Fruit fly (Drosophila melanogaster) whole organism, embryonic: ENCODE data around the gene CG11723.

Experiments used
- Aef1 ChIP-seq: fragments of 200-800 bp; sonication (Bioruptor generic); IDR thresholded peaks from 3 replicates; pipeline ENCODE4 v1.3.6; 2022; ENCODE audit warnings: missing biosample characterization, missing genetic modification characterization
- CG10321 ChIP-seq: fragments of 200-800 bp; sonication (Bioruptor generic); IDR thresholded peaks from 2 replicates; pipeline ENCODE4 v1.3.6; 2022; ENCODE audit warnings: missing biosample characterization, missing genetic modification characterization
- CG10959 ChIP-seq: fragments of 200-800 bp; sonication (Bioruptor generic); IDR thresholded peaks from 2 replicates; pipeline ENCODE4 v1.3.6; 2022; ENCODE audit warnings: missing biosample characterization, missing genetic modification characterization
- CG10979 ChIP-seq: fragments of 200-800 bp; sonication (Bioruptor generic); optimal IDR thresholded peaks from 2 replicates; lab custom pipeline; 2018; ENCODE audit warnings: missing biosample characterization, mild to moderate bottlenecking, missing genetic modification characterization, moderate library complexity
- CG11398 ChIP-seq: fragments of 200-800 bp; sonication (Bioruptor generic); optimal IDR thresholded peaks from 2 replicates; lab custom pipeline; 2016; ENCODE audit warnings: missing biosample characterization, missing genetic modification characterization
- CG12219 ChIP-seq: fragments of 200-800 bp; sonication (Bioruptor generic); optimal IDR thresholded peaks from 3 replicates; lab custom pipeline; 2018; ENCODE audit warnings: missing biosample characterization, mild to moderate bottlenecking, missing genetic modification characterization
- CG17829 ChIP-seq: fragments of 200-800 bp; optimal IDR thresholded peaks from 2 replicates; lab custom pipeline; 2019; ENCODE audit warnings: missing biosample characterization, mild to moderate bottlenecking, missing genetic modification characterization, moderate library complexity
- CG1792 ChIP-seq: fragments of 200-800 bp; sonication (Bioruptor generic); optimal IDR thresholded peaks from 2 replicates; lab custom pipeline; 2016; ENCODE audit warnings: missing biosample characterization, missing genetic modification characterization
- CG2116 ChIP-seq: fragments of 200-800 bp; sonication (Bioruptor generic); optimal IDR thresholded peaks from 3 replicates; lab custom pipeline; 2018; ENCODE audit warnings: missing biosample characterization, mild to moderate bottlenecking, missing genetic modification characterization
- CG2712 ChIP-seq: fragments of 200-800 bp; optimal IDR thresholded peaks from 3 replicates; lab custom pipeline; 2019; ENCODE audit warnings: missing biosample characterization, mild to moderate bottlenecking, missing genetic modification characterization, moderate library complexity
- CG30403 ChIP-seq: fragments of 200-800 bp; sonication (Bioruptor generic); optimal IDR thresholded peaks from 3 replicates; lab custom pipeline; 2016; ENCODE audit warnings: missing biosample characterization, missing genetic modification characterization
- CG3847 ChIP-seq: fragments of 200-800 bp; sonication (Bioruptor generic); IDR thresholded peaks from 2 replicates; pipeline ENCODE4 v1.3.6; 2022; ENCODE audit warnings: missing biosample characterization, missing genetic modification characterization
- CG5245 ChIP-seq: fragments of 200-800 bp; sonication (Bioruptor generic); optimal IDR thresholded peaks from 3 replicates; lab custom pipeline; 2016; ENCODE audit warnings: missing biosample characterization, missing genetic modification characterization
- CG5953 ChIP-seq: fragments of 200-800 bp; sonication (Bioruptor generic); IDR thresholded peaks from 2 replicates; pipeline ENCODE4 v1.3.6; 2022; ENCODE audit warnings: missing biosample characterization, missing genetic modification characterization
- CG6654 ChIP-seq: fragments of 200-800 bp; sonication (Bioruptor generic); optimal IDR thresholded peaks from 2 replicates; lab custom pipeline; 2017; ENCODE audit warnings: missing biosample characterization, mild to moderate bottlenecking, missing genetic modification characterization
- CG7271 ChIP-seq: fragments of 200-800 bp; sonication (Bioruptor generic); optimal IDR thresholded peaks from 2 replicates; lab custom pipeline; 2018; ENCODE audit warnings: missing biosample characterization, mild to moderate bottlenecking, missing genetic modification characterization, moderate library complexity
- CG8089 ChIP-seq: fragments of 200-800 bp; sonication (Bioruptor generic); optimal IDR thresholded peaks from 3 replicates; lab custom pipeline; 2016; ENCODE audit warnings: missing biosample characterization, missing genetic modification characterization
- Dp ChIP-seq: fragments of 200-800 bp; sonication (Bioruptor generic); optimal IDR thresholded peaks from 2 replicates; lab custom pipeline; 2018; ENCODE audit warnings: missing biosample characterization, mild to moderate bottlenecking, missing genetic modification characterization, moderate library complexity
- Fer2 ChIP-seq: fragments of 200-800 bp; sonication (Bioruptor generic); optimal IDR thresholded peaks from 2 replicates; lab custom pipeline; 2018; ENCODE audit warnings: missing biosample characterization, mild to moderate bottlenecking, missing genetic modification characterization, moderate library complexity
- GATAe ChIP-seq: fragments of 200-800 bp; sonication (Bioruptor generic); conservative IDR thresholded peaks from 2 replicates; pipeline ENCODE4 v1.3.6; 2022; ENCODE audit warnings: missing biosample characterization, missing genetic modification characterization
- Gug ChIP-seq: fragments of 200-800 bp; sonication (Bioruptor generic); IDR thresholded peaks from 4 replicates; pipeline ENCODE4 v1.3.6; 2022; ENCODE audit warnings: missing biosample characterization, missing genetic modification characterization
- H2.0 ChIP-seq: fragments of 200-800 bp; sonication (Bioruptor generic); IDR thresholded peaks from 2 replicates; pipeline ENCODE4 v1.3.6; 2022; ENCODE audit warnings: missing biosample characterization, missing genetic modification characterization
- Hr78 ChIP-seq, 2 experiments: fragments of 200-800 bp in 1 of 2; fragments of >200 bp in 1 of 2; sonication (Bioruptor generic) in 1 of 2; optimal IDR thresholded peaks; 2 replicates each; lab custom pipeline; 2017 to 2019; ENCODE audit warnings: missing biosample characterization in 2 of 2, missing genetic modification characterization in 2 of 2, mild to moderate bottlenecking in 1 of 2, moderate library complexity in 1 of 2
- MBD-R2 ChIP-seq: fragments of 200-800 bp; sonication (Bioruptor generic); IDR thresholded peaks from 2 replicates; pipeline ENCODE4 v1.3.6; 2022; ENCODE audit warnings: missing biosample characterization, missing genetic modification characterization
- MESR4 ChIP-seq: fragments of 200-800 bp; sonication (Bioruptor generic); optimal IDR thresholded peaks from 2 replicates; lab custom pipeline; 2018; ENCODE audit warnings: missing biosample characterization, mild to moderate bottlenecking, missing genetic modification characterization, moderate library complexity
- Oli ChIP-seq: fragments of 200-800 bp; sonication (Bioruptor generic); optimal IDR thresholded peaks from 2 replicates; lab custom pipeline; 2018; ENCODE audit warnings: missing biosample characterization, mild to moderate bottlenecking, missing genetic modification characterization, moderate library complexity
- Optix ChIP-seq: fragments of 200-800 bp; sonication (Bioruptor generic); IDR thresholded peaks from 3 replicates; pipeline ENCODE4 v1.3.6; 2022; ENCODE audit warnings: missing biosample characterization, missing genetic modification characterization
- cas ChIP-seq: fragments of 200-800 bp; sonication (Bioruptor generic); IDR thresholded peaks from 2 replicates; pipeline ENCODE4 v1.3.6; 2022; ENCODE audit warnings: missing biosample characterization, missing genetic modification characterization
- cato ChIP-seq: fragments of 200-800 bp; sonication (Bioruptor generic); optimal IDR thresholded peaks from 2 replicates; lab custom pipeline; 2016; ENCODE audit warnings: missing biosample characterization, missing genetic modification characterization, borderline replicate concordance
- cg ChIP-seq: fragments of 200-800 bp; sonication (Bioruptor generic); optimal IDR thresholded peaks from 3 replicates; lab custom pipeline; 2019; ENCODE audit warnings: missing biosample characterization, mild to moderate bottlenecking, missing genetic modification characterization, moderate library complexity
- croc ChIP-seq: fragments of 200-800 bp; sonication (Bioruptor generic); conservative IDR thresholded peaks from 3 replicates; pipeline ENCODE4 v1.3.6; 2022; ENCODE audit warnings: missing biosample characterization, missing genetic modification characterization
- cwo ChIP-seq: fragments of 200-800 bp; sonication (Bioruptor generic); optimal IDR thresholded peaks from 3 replicates; lab custom pipeline; 2017; ENCODE audit warnings: missing biosample characterization, missing genetic modification characterization, mild to moderate bottlenecking, moderate library complexity, missing genetic modification reagents
- dan ChIP-seq: fragments of 200-800 bp; sonication (Bioruptor generic); IDR thresholded peaks from 2 replicates; pipeline ENCODE4 v1.3.6; 2022; ENCODE audit warnings: missing biosample characterization, missing genetic modification characterization
- danr ChIP-seq: fragments of 200-800 bp; sonication (Bioruptor generic); IDR thresholded peaks from 2 replicates; pipeline ENCODE4 v1.3.6; 2022; ENCODE audit warnings: missing biosample characterization, missing genetic modification characterization
- fru ChIP-seq: fragments of >200 bp; optimal IDR thresholded peaks from 2 replicates; lab custom pipeline; 2017
- ftz-f1 ChIP-seq: fragments of 200-800 bp; sonication (Bioruptor generic); optimal IDR thresholded peaks from 2 replicates; lab custom pipeline; 2016; ENCODE audit warnings: missing biosample characterization, missing genetic modification characterization
- gce ChIP-seq: fragments of 200-800 bp; sonication (Bioruptor generic); IDR thresholded peaks from 3 replicates; pipeline ENCODE4 v1.3.6; 2022; ENCODE audit warnings: missing biosample characterization, missing genetic modification characterization
- gfzf ChIP-seq: fragments of 200-800 bp; sonication (Bioruptor generic); optimal IDR thresholded peaks from 2 replicates; lab custom pipeline; 2016; ENCODE audit warnings: missing biosample characterization, mild to moderate bottlenecking, missing genetic modification characterization, moderate library complexity
- grau ChIP-seq: fragments of 200-800 bp; optimal IDR thresholded peaks from 3 replicates; lab custom pipeline; 2019; ENCODE audit warnings: missing biosample characterization, mild to moderate bottlenecking, missing genetic modification characterization, moderate library complexity
- h ChIP-seq: fragments of >200 bp; optimal IDR thresholded peaks from 2 replicates; lab custom pipeline; 2017
- hkb ChIP-seq, 2 experiments: fragments of 200-800 bp in 1 of 2; fragments of >200 bp in 1 of 2; sonication (Bioruptor generic) in 1 of 2; IDR thresholded peaks in 1 of 2; optimal IDR thresholded peaks in 1 of 2; 2 replicates each; pipeline versions ENCODE4 v1.3.6 to Lab custom; 2017 to 2022; ENCODE audit warnings: missing biosample characterization in 1 of 2, missing genetic modification characterization in 1 of 2
- kni ChIP-seq: fragments of 200-800 bp; sonication (Bioruptor generic); optimal IDR thresholded peaks from 3 replicates; lab custom pipeline; 2017; ENCODE audit warnings: mild to moderate bottlenecking, missing biosample characterization, missing genetic modification reagents, missing genetic modification characterization
- otp ChIP-seq: fragments of 200-800 bp; sonication (Bioruptor generic); IDR thresholded peaks from 3 replicates; pipeline ENCODE4, ENCODE4 v1.3.6; 2022; ENCODE audit warnings: missing biosample characterization, missing genetic modification characterization
- p53 ChIP-seq: fragments of 200-800 bp; sonication (Bioruptor generic); optimal IDR thresholded peaks from 2 replicates; lab custom pipeline; 2016; ENCODE audit warnings: missing biosample characterization, missing genetic modification characterization
- salm ChIP-seq: fragments of 200-800 bp; sonication (Bioruptor generic); optimal IDR thresholded peaks from 2 replicates; lab custom pipeline; 2018; ENCODE audit warnings: missing biosample characterization, mild to moderate bottlenecking, missing genetic modification characterization
- sima ChIP-seq: fragments of 200-800 bp; sonication (Bioruptor generic); optimal IDR thresholded peaks from 2 replicates; lab custom pipeline; 2016; ENCODE audit warnings: missing biosample characterization, missing genetic modification characterization
- slou ChIP-seq: fragments of 200-800 bp; sonication (Bioruptor generic); optimal IDR thresholded peaks from 3 replicates; lab custom pipeline; 2016; ENCODE audit warnings: missing biosample characterization, missing genetic modification characterization
- tna ChIP-seq: fragments of 200-800 bp; sonication (Bioruptor generic); IDR thresholded peaks from 2 replicates; pipeline ENCODE4 v1.3.6; 2022; ENCODE audit warnings: missing biosample characterization, missing genetic modification characterization; ENCODE audit not compliant: partially characterized antibody
- ttk ChIP-seq: fragments of 200-800 bp; sonication (Bioruptor generic); IDR thresholded peaks from 2 replicates; pipeline ENCODE4 v2.1.2; 2022; ENCODE audit warnings: missing biosample characterization, missing genetic modification characterization
- zen ChIP-seq: fragments of 200-800 bp; sonication (Bioruptor generic); optimal IDR thresholded peaks from 3 replicates; lab custom pipeline; 2018; ENCODE audit warnings: missing biosample characterization, mild to moderate bottlenecking, missing genetic modification characterization, moderate library complexity

Gene CG11723

DNA sequence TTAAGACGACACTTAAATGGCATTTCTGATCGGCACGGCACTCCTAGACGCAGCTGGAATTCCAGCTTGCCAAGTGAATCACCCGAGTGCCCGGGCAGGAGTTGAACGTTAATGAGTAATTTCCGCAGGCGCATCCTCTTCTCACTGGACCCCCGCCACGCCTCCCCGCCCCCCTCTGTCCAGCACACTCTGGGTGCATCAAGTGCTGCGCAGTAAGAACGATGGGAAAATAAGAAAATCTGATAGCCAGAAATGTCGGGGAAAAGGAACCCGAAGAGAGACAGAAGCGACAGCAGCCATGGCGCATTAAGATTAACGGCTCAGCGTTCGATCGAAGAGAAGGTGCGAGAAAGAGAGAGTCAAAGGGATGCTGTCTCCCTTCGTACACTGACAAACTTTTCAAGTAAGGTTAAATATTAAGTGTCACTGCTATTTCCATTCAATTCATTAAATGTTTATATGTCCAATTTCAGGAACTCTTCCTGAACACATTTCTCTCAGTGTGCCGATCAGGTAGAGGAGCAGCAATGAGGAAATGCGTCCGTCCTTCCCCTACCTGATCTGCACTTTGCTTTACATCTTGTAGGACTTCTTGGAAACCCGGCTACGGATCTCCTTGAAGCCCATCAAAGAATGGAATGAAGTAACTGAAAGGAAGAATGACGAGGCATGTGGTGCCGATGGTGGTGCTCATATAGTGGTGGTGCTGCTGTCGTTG is 17.6 kb upstream of the CG11723 start (continued):
- peak; percentile 86 for TF ChIP-seq dan (GFP tag; lab: Robert Waterston, UW)
- TF ChIP-seq CG30403 (GFP tag; lab: Kevin White, UChicago) = peak; percentile 58
- no peak for TF ChIP-seq CG6654 (GFP tag; lab: Kevin White, UChicago)
- TF ChIP-seq CG7271 = peak; percentile 65
- TF ChIP-seq CG8089 (GFP tag; lab: Kevin White, UChicago) = peak; percentile 34
- no peak for TF ChIP-seq MBD-R2
- TF ChIP-seq CG3847 (GFP tag; lab: Robert Waterston, UW) = peak; percentile 11; the same call in 1 of the 2 replicates
- peak; percentile 81; the same call in 2 of the 3 replicates for TF ChIP-seq otp (GFP tag; lab: Robert Waterston, UW)
- peak; percentile 91 for TF ChIP-seq CG10959 (GFP tag; lab: Robert Waterston, UW)
- TF ChIP-seq cato (GFP tag; lab: Kevin White, UChicago) = peak; percentile 9
- TF ChIP-seq danr = no peak
- TF ChIP-seq kni (GFP tag; lab: Kevin White, UChicago) = peak; percentile 94
- no peak for TF ChIP-seq hkb (optimal IDR thresholded peaks at IDR 0.05; lab: Kevin White, UChicago)
- TF ChIP-seq hkb (GFP tag; IDR thresholded peaks at IDR 0.05; lab: Robert Waterston, UW) = peak; percentile 54; the same call in 1 of the 2 replicates
- peak; percentile 64 for TF ChIP-seq croc (GFP tag; lab: Robert Waterston, UW)
- TF ChIP-seq sima (GFP tag; lab: Kevin White, UChicago) = no peak
- peak; percentile 91 for TF ChIP-seq CG2712 (tag; lab: Kevin White, UChicago)
- TF ChIP-seq CG2116 = peak; percentile 29
- TF ChIP-seq CG5953 (GFP tag; lab: Robert Waterston, UW) = no peak
- no peak for TF ChIP-seq cwo (GFP tag; lab: Kevin White, UChicago)
- TF ChIP-seq CG10979 (tag; lab: Kevin White, UChicago) = peak; percentile 87
- peak; percentile 96 for TF ChIP-seq zen (tag; lab: Kevin White, UChicago)
- no peak for TF ChIP-seq Hr78 (GFP tag; optimal IDR thresholded peaks at IDR 0.05; lab: Kevin White, UChicago)
- peak; percentile 60 for TF ChIP-seq Oli (tag; lab: Kevin White, UChicago)
- no peak for TF ChIP-seq slou (GFP tag; lab: Kevin White, UChicago)
- peak; percentile 91 for TF ChIP-seq CG17829
- no peak for TF ChIP-seq GATAe (GFP tag; lab: Robert Waterston, UW)
- TF ChIP-seq CG11398 (GFP tag; lab: Kevin White, UChicago) = peak; percentile 44
- TF ChIP-seq ftz-f1 (GFP tag; lab: Kevin White, UChicago) = no peak
- TF ChIP-seq CG10321 (GFP tag; lab: Robert Waterston, UW) = no peak
- peak; percentile 17; the same call in 2 of the 4 replicates for TF ChIP-seq Gug (GFP tag; lab: Robert Waterston, UW)
- TF ChIP-seq tna (GFP tag; lab: Robert Waterston, UW) = no peak
- TF ChIP-seq Aef1 (GFP tag; lab: Robert Waterston, UW) = no peak
- TF ChIP-seq ttk (GFP tag; lab: Robert Waterston, UW) = no peak
- TF ChIP-seq Optix = peak; percentile 77
- TF ChIP-seq Dp (GFP tag; lab: Kevin White, UChicago) = no peak
- TF ChIP-seq Fer2 (tag; lab: Kevin White, UChicago) = no peak
- TF ChIP-seq p53 (GFP tag; lab: Kevin White, UChicago) = peak; percentile 51
- TF ChIP-seq gfzf = no peak
- TF ChIP-seq cg (GFP tag; lab: Kevin White, UChicago) = no peak
- no peak for TF ChIP-seq gce (GFP tag; lab: Robert Waterston, UW)
- peak; percentile 67 for TF ChIP-seq grau
- peak; percentile 50 for TF ChIP-seq CG5245 (GFP tag; lab: Kevin White, UChicago)
- no peak for TF ChIP-seq cas (GFP tag; lab: Robert Waterston, UW)
- TF ChIP-seq CG12219 (GFP tag; lab: Kevin White, UChicago) = peak; percentile 61
- peak; percentile 44; the same call in 1 of the 2 replicates for TF ChIP-seq H2.0 (GFP tag; lab: Robert Waterston, UW)
- peak; percentile 48 for TF ChIP-seq salm (tag; lab: Kevin White, UChicago)
- TF ChIP-seq CG1792 (GFP tag; lab: Kevin White, UChicago) = peak; percentile 23
- TF ChIP-seq MESR4 (GFP tag; lab: Kevin White, UChicago) = no peak
- no peak for TF ChIP-seq fru (lab: Kevin White, UChicago)
- TF ChIP-seq h (lab: Kevin White, UChicago) = no peak
